Worm (Caenorhabditis elegans) whole organism, L1 larva: ENCODE results near the gene F57G4.11.

Experiments used
- C04F5.9 ChIP-seq: sonication (generic microtip); optimal IDR thresholded peaks from 2 replicates; lab custom pipeline; 2016; ENCODE audit warnings: missing genetic modification characterization, missing compliant biosample characterization
- C16A3.4 ChIP-seq: fragments of 150-350 bp; optimal IDR thresholded peaks from 2 replicates; lab custom pipeline; 2014; ENCODE audit warnings: missing biosample characterization, missing genetic modification characterization
- F16B12.6 ChIP-seq: fragments of 150-350 bp; optimal IDR thresholded peaks from 2 replicates; lab custom pipeline; 2014; ENCODE audit warnings: missing biosample characterization, missing genetic modification characterization
- alr-1 ChIP-seq: fragments of 200-800 bp; sonication (Bioruptor generic); optimal IDR thresholded peaks from 2 replicates; lab custom pipeline; 2018; ENCODE audit warnings: borderline replicate concordance, mild to moderate bottlenecking, missing genetic modification characterization, missing compliant biosample characterization
- blmp-1 ChIP-seq: fragments of 150-350 bp; optimal IDR thresholded peaks from 2 replicates; lab custom pipeline; 2014; ENCODE audit warnings: missing biosample characterization, missing genetic modification characterization
- ceh-82 ChIP-seq, 3 experiments: fragments of 150-350 bp in 1 of 3; sonication (generic microtip) in 2 of 3; optimal IDR thresholded peaks; 2 replicates each; lab custom pipeline; 2014 to 2017; ENCODE audit warnings: missing biosample characterization in 3 of 3, missing genetic modification characterization in 3 of 3
- ceh-88 ChIP-seq: fragments of 200-800 bp; sonication (Bioruptor generic); IDR thresholded peaks from 2 replicates; pipeline ENCODE4 v1.3.6; 2022; ENCODE audit warnings: missing genetic modification characterization, missing compliant biosample characterization
- ceh-90 ChIP-seq: sonication (generic microtip); optimal IDR thresholded peaks from 2 replicates; lab custom pipeline; 2016; ENCODE audit warnings: missing genetic modification characterization, missing compliant biosample characterization
- ces-1 ChIP-seq: fragments of 150-350 bp; optimal IDR thresholded peaks from 2 replicates; lab custom pipeline; 2014; ENCODE audit warnings: missing biosample characterization, missing genetic modification reagents, missing genetic modification characterization
- dpl-1 ChIP-seq, 3 experiments: fragments of 150-350 bp in 2 of 3; sonication (generic microtip) in 1 of 3; optimal IDR thresholded peaks; 2 replicates each; lab custom pipeline; 2014 to 2017; ENCODE audit warnings: missing biosample characterization in 3 of 3, missing genetic modification characterization in 3 of 3, missing genetic modification reagents in 3 of 3
- dsc-1 ChIP-seq: sonication (generic microtip); optimal IDR thresholded peaks from 2 replicates; lab custom pipeline; 2016; ENCODE audit warnings: mild to moderate bottlenecking, missing genetic modification characterization, missing compliant biosample characterization
- efl-1 ChIP-seq, 4 experiments: fragments of 150-350 bp; optimal IDR thresholded peaks in 3 of 4; peaks in 1 of 4; 1 replicate in 1 of 4; 2 replicates in 3 of 4; lab custom pipeline; 2014; ENCODE audit warnings: missing biosample characterization in 2 of 4, missing genetic modification characterization in 2 of 4, missing genetic modification reagents in 2 of 4
- egl-27 ChIP-seq, 2 experiments: fragments of 150-350 bp in 1 of 2; sonication (generic microtip); optimal IDR thresholded peaks; 3 replicates each; lab custom pipeline; 2017 to 2018; ENCODE audit warnings: missing biosample characterization in 2 of 2, missing genetic modification characterization in 2 of 2, missing genetic modification reagents in 2 of 2
- ets-5 ChIP-seq: fragments of 200-800 bp; sonication (Bioruptor generic); IDR thresholded peaks from 2 replicates; pipeline ENCODE4 v1.3.6; 2022; ENCODE audit warnings: missing genetic modification characterization, missing compliant biosample characterization
- fkh-10 ChIP-seq: sonication (generic microtip); optimal IDR thresholded peaks from 2 replicates; lab custom pipeline; 2017; ENCODE audit warnings: missing biosample characterization, missing genetic modification reagents, missing genetic modification characterization
- fkh-4 ChIP-seq: sonication (generic microtip); optimal IDR thresholded peaks from 2 replicates; lab custom pipeline; 2016; ENCODE audit warnings: missing compliant biosample characterization, missing genetic modification characterization, borderline replicate concordance
- hpl-2 ChIP-seq: fragments of 150-350 bp; optimal IDR thresholded peaks from 2 replicates; lab custom pipeline; 2014; ENCODE audit warnings: missing biosample characterization, missing genetic modification reagents, missing genetic modification characterization
- isw-1 ChIP-seq: fragments of 200-800 bp; sonication (Bioruptor generic); IDR thresholded peaks from 2 replicates; pipeline ENCODE4 v1.3.6; 2022; ENCODE audit warnings: missing genetic modification characterization, missing compliant biosample characterization
- jun-1 ChIP-seq: fragments of 150-350 bp; optimal IDR thresholded peaks from 2 replicates; lab custom pipeline; 2014; ENCODE audit warnings: missing biosample characterization, missing genetic modification reagents, missing genetic modification characterization
- lin-13 ChIP-seq: fragments of 150-350 bp; optimal IDR thresholded peaks from 2 replicates; lab custom pipeline; 2014; ENCODE audit warnings: missing biosample characterization, missing genetic modification reagents, missing genetic modification characterization
- lin-14 ChIP-seq: fragments of 200-800 bp; sonication (Bioruptor generic); optimal IDR thresholded peaks from 2 replicates; lab custom pipeline; 2018; ENCODE audit warnings: mild to moderate bottlenecking, missing genetic modification characterization, moderate library complexity, missing compliant biosample characterization
- lin-39 ChIP-seq: fragments of 150-350 bp; optimal IDR thresholded peaks from 2 replicates; lab custom pipeline; 2014; ENCODE audit warnings: missing biosample characterization, missing genetic modification reagents, missing genetic modification characterization
- nhr-19 ChIP-seq: fragments of 200-800 bp; sonication (Bioruptor generic); conservative IDR thresholded peaks from 2 replicates; pipeline ENCODE4 v1.3.6; 2022; ENCODE audit warnings: missing genetic modification characterization, missing compliant biosample characterization
- nhr-237 ChIP-seq: fragments of 150-350 bp; optimal IDR thresholded peaks from 2 replicates; lab custom pipeline; 2014; ENCODE audit warnings: missing biosample characterization, missing genetic modification characterization
- nhr-77 ChIP-seq: fragments of 150-350 bp; optimal IDR thresholded peaks from 2 replicates; lab custom pipeline; 2014; ENCODE audit warnings: missing biosample characterization, missing genetic modification characterization
- nhr-84 ChIP-seq: sonication (generic microtip); optimal IDR thresholded peaks from 2 replicates; lab custom pipeline; 2017; ENCODE audit warnings: missing biosample characterization, missing genetic modification characterization
- pag-3 ChIP-seq: sonication (generic microtip); optimal IDR thresholded peaks from 2 replicates; lab custom pipeline; 2017; ENCODE audit warnings: missing genetic modification characterization, mild to moderate bottlenecking, missing compliant biosample characterization, antibody characterized with exemption, borderline replicate concordance; ENCODE audit not compliant: insufficient read depth
- pax-3 ChIP-seq: fragments of 200-800 bp; sonication (Bioruptor generic); optimal IDR thresholded peaks from 2 replicates; lab custom pipeline; 2018; ENCODE audit warnings: mild to moderate bottlenecking, missing genetic modification characterization, moderate library complexity, missing compliant biosample characterization
- rnt-1 ChIP-seq: sonication (generic microtip); optimal IDR thresholded peaks from 2 replicates; lab custom pipeline; 2016; ENCODE audit warnings: mild to moderate bottlenecking, missing genetic modification characterization, moderate library complexity, missing compliant biosample characterization
- sox-4 ChIP-seq: sonication (generic microtip); optimal IDR thresholded peaks from 2 replicates; lab custom pipeline; 2016; ENCODE audit warnings: missing genetic modification characterization, missing compliant biosample characterization
- sptf-1 ChIP-seq: fragments of 150-350 bp; optimal IDR thresholded peaks from 2 replicates; lab custom pipeline; 2014; ENCODE audit warnings: missing biosample characterization, missing genetic modification characterization
- unc-130 ChIP-seq: fragments of 150-350 bp; optimal IDR thresholded peaks from 2 replicates; lab custom pipeline; 2017; ENCODE audit warnings: missing biosample characterization, missing genetic modification characterization, inconsistent platforms
- unc-30 ChIP-seq: sonication (generic microtip); optimal IDR thresholded peaks from 2 replicates; lab custom pipeline; 2017; ENCODE audit warnings: missing biosample characterization, missing genetic modification characterization
- unc-62 ChIP-seq: fragments of 150-350 bp; optimal IDR thresholded peaks from 2 replicates; lab custom pipeline; 2014; ENCODE audit warnings: missing biosample characterization, missing genetic modification reagents, missing genetic modification characterization
- unc-98 ChIP-seq: fragments of 200-800 bp; sonication (Bioruptor generic); IDR thresholded peaks from 2 replicates; pipeline ENCODE4 v1.3.6; 2022; ENCODE audit warnings: missing genetic modification characterization, missing compliant biosample characterization
- zag-1 ChIP-seq: fragments of 150-350 bp; optimal IDR thresholded peaks from 2 replicates; lab custom pipeline; 2014; ENCODE audit warnings: missing biosample characterization, missing genetic modification characterization
- zip-4 ChIP-seq: fragments of 200-800 bp; sonication (Bioruptor generic); optimal IDR thresholded peaks from 2 replicates; lab custom pipeline; 2018; ENCODE audit warnings: mild to moderate bottlenecking, missing genetic modification characterization, moderate library complexity, missing compliant biosample characterization
- ztf-4 ChIP-seq: fragments of 150-350 bp; optimal IDR thresholded peaks from 2 replicates; lab custom pipeline; 2014; ENCODE audit warnings: missing biosample characterization, missing genetic modification characterization

Gene F57G4.11

ce11 chrV:17620266-17620665, 4.7 kb upstream of the F57G4.11 start, which contains the start of gene Y6G8.8 (continued):
- TF ChIP-seq ztf-4 = no peak

- TF ChIP-seq rnt-1 (tag; lab: Kevin White, UChicago) (no peak), nhr-84 (tag; lab: Kevin White, UChicago) (no peak), ets-5 (GFP tag; lab: Robert Waterston, UW) (no peak), ceh-90 (tag; lab: Kevin White, UChicago) (no peak), nhr-77 (tag; lab: Kevin White, UChicago) (no peak), unc-98 (GFP tag; lab: Robert Waterston, UW) (no peak), nhr-19 (no peak), blmp-1 (tag; lab: Kevin White, UChicago) (no peak), C16A3.4 (tag; lab: Kevin White, UChicago) (no peak), ceh-82 (tag; optimal IDR thresholded peaks at IDR 0.05; lab: Kevin White, UChicago) (no peak), unc-30 (tag; lab: Kevin White, UChicago) (no peak), ztf-4 (no peak), pax-3 (tag; lab: Kevin White, UChicago) (no peak), ces-1 (GFP tag; lab: Kevin White, UChicago) (no peak), ceh-88 (no peak), nhr-237 (tag; lab: Kevin White, UChicago) (no peak), jun-1 (tag; lab: Kevin White, UChicago) (no peak), unc-62 (GFP tag; lab: Kevin White, UChicago) (no peak), sptf-1 (tag; lab: Kevin White, UChicago) (no peak), fkh-4 (tag; lab: Kevin White, UChicago) (no peak)
Observed at ce11 chrV:17623230-17623629, 1.8 kb upstream of the F57G4.11 start, which contains the start of gene F57G4.1. Gene F57G4.1 (plus strand): TSS chrV:17623530.

- no peak for TF ChIP-seq blmp-1 (tag; lab: Kevin White, UChicago)
- TF ChIP-seq unc-130 = no peak
- TF ChIP-seq jun-1 (tag; lab: Kevin White, UChicago) = no peak
- TF ChIP-seq hpl-2 (GFP tag; lab: Kevin White, UChicago) = no peak
- TF ChIP-seq lin-13 (GFP tag; lab: Kevin White, UChicago) = no peak
- no peak for TF ChIP-seq C04F5.9 (tag; lab: Kevin White, UChicago)
- no peak for TF ChIP-seq lin-14
- TF ChIP-seq pax-3 (tag; lab: Kevin White, UChicago) = no peak
- no peak for TF ChIP-seq fkh-4 (tag; lab: Kevin White, UChicago)
- TF ChIP-seq dpl-1 (GFP tag; optimal IDR thresholded peaks at IDR 0.05; lab: Kevin White, UChicago) = no peak
- no peak for TF ChIP-seq efl-1 (optimal IDR thresholded peaks at IDR 0.05; lab: Kevin White, UChicago)
- TF ChIP-seq efl-1 (GFP tag; optimal IDR thresholded peaks at IDR 0.05 in 1 of 2; lab: Kevin White, UChicago) = no peak
- no peak for TF ChIP-seq lin-39 (tag; lab: Kevin White, UChicago)
- TF ChIP-seq pag-3 (tag; lab: Kevin White, UChicago) = no peak
Observed at ce11 chrV:17628566-17628965, 3.6 kb downstream of the F57G4.11 start, which contains the start of gene F57G4.10. Gene F57G4.10 (plus strand): TSS chrV:17628866.

- TF ChIP-seq dsc-1 (no peak), isw-1 (GFP tag; lab: Robert Waterston, UW) (no peak), zip-4 (no peak), F16B12.6 (tag; lab: Kevin White, UChicago) (no peak), nhr-237 (tag; lab: Kevin White, UChicago) (no peak), alr-1 (tag; lab: Kevin White, UChicago) (no peak), egl-27 (tag; optimal IDR thresholded peaks at IDR 0.05; lab: Kevin White, UChicago) (no peak), zag-1 (no peak), sox-4 (tag; lab: Kevin White, UChicago) (no peak), fkh-10 (GFP tag; lab: Kevin White, UChicago) (no peak)
Observed at ce11 chrV:17650427-17650826, 25.4 kb downstream of the F57G4.11 start, which contains the start of gene fbxa-192. Gene fbxa-192 (minus strand): TSS chrV:17650527.
